Worm (Caenorhabditis elegans): ENCODE results near the gene lgc-19.

lgc-19 gene

ce11 chrIV:15999692-16000091, 37.2 kb upstream of the lgc-19 start:
- TF ChIP-seq M03D4.4 (tag; optimal IDR thresholded peaks at IDR 0.05) = no peak
- no peak for TF ChIP-seq zip-8 (tag; optimal IDR thresholded peaks at IDR 0.05)
- TF ChIP-seq lsy-2 (tag; optimal IDR thresholded peaks at IDR 0.05) = no peak
- no peak for TF ChIP-seq bed-3 (GFP tag; optimal IDR thresholded peaks at IDR 0.05)
- no peak for TF ChIP-seq elt-1 (tag; optimal IDR thresholded peaks at IDR 0.05; ENCODE audit: borderline replicate concordance, insufficient read depth)
- no peak for TF ChIP-seq ceh-39 (tag; optimal IDR thresholded peaks at IDR 0.05)
- TF ChIP-seq mls-2 (tag; optimal IDR thresholded peaks at IDR 0.05) = no peak
- no peak for TF ChIP-seq nhr-76 (tag; optimal IDR thresholded peaks at IDR 0.05)
- TF ChIP-seq hlh-1 (tag; optimal IDR thresholded peaks at IDR 0.05) = no peak
- TF ChIP-seq mab-5 (tag; optimal IDR thresholded peaks at IDR 0.05) = no peak
- no peak for TF ChIP-seq sem-2 (GFP tag; optimal IDR thresholded peaks at IDR 0.05)

ce11 chrIV:15997906-15998305, 35.4 kb upstream of the lgc-19 start:
- TF ChIP-seq ceh-43 (GFP tag; optimal IDR thresholded peaks at IDR 0.05) (no peak), lin-13 (tag; optimal IDR thresholded peaks at IDR 0.05) (no peak), nhr-237 (tag; optimal IDR thresholded peaks at IDR 0.05) (no peak), sptf-1 (tag; optimal IDR thresholded peaks at IDR 0.05) (no peak), bed-3 (GFP tag; optimal IDR thresholded peaks at IDR 0.05) (no peak), elt-1 (tag; optimal IDR thresholded peaks at IDR 0.05; ENCODE audit: borderline replicate concordance, insufficient read depth) (no peak), flh-1 (GFP tag; optimal IDR thresholded peaks at IDR 0.05) (no peak), ztf-11 (tag; optimal IDR thresholded peaks at IDR 0.05) (no peak), mab-5 (tag; optimal IDR thresholded peaks at IDR 0.05) (no peak), lsy-2 (tag; optimal IDR thresholded peaks at IDR 0.05) (no peak), drap-1 (GFP tag; optimal IDR thresholded peaks at IDR 0.05) (no peak), hlh-1 (tag; optimal IDR thresholded peaks at IDR 0.05) (no peak), cnd-1 (tag; optimal IDR thresholded peaks at IDR 0.05) (no peak), lin-32 (GFP tag; optimal IDR thresholded peaks at IDR 0.05) (no peak), elt-3 (tag; optimal IDR thresholded peaks at IDR 0.05) (no peak), nhr-76 (tag; optimal IDR thresholded peaks at IDR 0.05) (no peak), ham-2 (GFP tag; optimal IDR thresholded peaks at IDR 0.05) (no peak), pha-4 (tag; optimal IDR thresholded peaks at IDR 0.05) (no peak), nhr-2 (tag; optimal IDR thresholded peaks at IDR 0.05) (no peak)

ce11 chrIV:15994505-15994904, 32.0 kb upstream of the lgc-19 start, which contains the start of gene Y105C5B.20:
Y105C5B.20 (minus strand) TSS chrIV:15994605.
- TF ChIP-seq nhr-28 (tag; optimal IDR thresholded peaks at IDR 0.05) = no peak
- TF ChIP-seq ham-2 (GFP tag; optimal IDR thresholded peaks at IDR 0.05) = no peak
- TF ChIP-seq lin-13 (tag; optimal IDR thresholded peaks at IDR 0.05) = no peak
- no peak for TF ChIP-seq nhr-76 (tag; optimal IDR thresholded peaks at IDR 0.05)
- no peak for TF ChIP-seq zip-8 (tag; optimal IDR thresholded peaks at IDR 0.05)
- no peak for TF ChIP-seq bed-3 (GFP tag; optimal IDR thresholded peaks at IDR 0.05)
- TF ChIP-seq drap-1 (GFP tag; optimal IDR thresholded peaks at IDR 0.05) = no peak
- TF ChIP-seq blmp-1 (tag; optimal IDR thresholded peaks at IDR 0.05) = no peak
- no peak for TF ChIP-seq lin-32 (GFP tag; optimal IDR thresholded peaks at IDR 0.05)
- TF ChIP-seq unc-39 (tag; optimal IDR thresholded peaks at IDR 0.05) = no peak

- TF ChIP-seq lsy-2 (tag; optimal IDR thresholded peaks at IDR 0.05) (no peak), ces-1 (GFP tag; optimal IDR thresholded peaks at IDR 0.05) (no peak), ztf-11 (tag; optimal IDR thresholded peaks at IDR 0.05) (no peak), unc-120 (tag; optimal IDR thresholded peaks at IDR 0.05; ENCODE audit: poor library complexity, severe bottlenecking) (no peak), nhr-76 (tag; optimal IDR thresholded peaks at IDR 0.05) (no peak), hlh-1 (tag; optimal IDR thresholded peaks at IDR 0.05) (no peak), ham-2 (GFP tag; optimal IDR thresholded peaks at IDR 0.05) (no peak), ceh-83 (GFP tag; optimal IDR thresholded peaks at IDR 0.05) (no peak), lin-13 (tag; optimal IDR thresholded peaks at IDR 0.05) (no peak), blmp-1 (tag; optimal IDR thresholded peaks at IDR 0.05) (no peak), flh-1 (GFP tag; optimal IDR thresholded peaks at IDR 0.05) (no peak), unc-62 (GFP tag; optimal IDR thresholded peaks at IDR 0.05) (no peak), nhr-2 (tag; optimal IDR thresholded peaks at IDR 0.05) (no peak), bed-3 (GFP tag; optimal IDR thresholded peaks at IDR 0.05) (no peak), cnd-1 (tag; optimal IDR thresholded peaks at IDR 0.05) (no peak), nhr-12 (tag; optimal IDR thresholded peaks at IDR 0.05) (no peak), lin-32 (GFP tag; optimal IDR thresholded peaks at IDR 0.05) (no peak)
Observed at ce11 chrIV:15991416-15991815, 28.9 kb upstream of the lgc-19 start.

Measured in whole organism, mixed stage, embryonic.